Worm (Caenorhabditis elegans) whole organism, mixed stage, embryonic: ENCODE measurements around the gene F38E9.4.
A peak's percentile ranks its signal among the peaks of the same experiment; 100 is the strongest.

Experiments used
- M03D4.4 ChIP-seq: sonication (generic microtip); optimal IDR thresholded peaks from 2 replicates; lab custom pipeline; 2017; ENCODE audit warnings: mild to moderate bottlenecking, missing genetic modification characterization, missing compliant biosample characterization
- bed-3 ChIP-seq: fragments of 200-800 bp; sonication (Bioruptor generic); optimal IDR thresholded peaks from 3 replicates; lab custom pipeline; 2018; ENCODE audit warnings: mild to moderate bottlenecking, missing genetic modification characterization, moderate library complexity, missing compliant biosample characterization
- blmp-1 ChIP-seq: fragments of 150-350 bp; optimal IDR thresholded peaks from 2 replicates; lab custom pipeline; 2014; ENCODE audit warnings: missing biosample characterization, missing genetic modification characterization
- ceh-39 ChIP-seq: fragments of 150-350 bp; optimal IDR thresholded peaks from 2 replicates; lab custom pipeline; 2014; ENCODE audit warnings: missing biosample characterization, missing genetic modification characterization
- ceh-83 ChIP-seq: fragments of 200-800 bp; sonication (Bioruptor generic); optimal IDR thresholded peaks from 2 replicates; lab custom pipeline; 2018; ENCODE audit warnings: mild to moderate bottlenecking, missing genetic modification characterization, missing compliant biosample characterization
- ces-1 ChIP-seq: fragments of 150-350 bp; optimal IDR thresholded peaks from 2 replicates; lab custom pipeline; 2014; ENCODE audit warnings: missing biosample characterization, missing genetic modification reagents, missing genetic modification characterization
- cnd-1 ChIP-seq: fragments of 200-800 bp; sonication (Bioruptor generic); optimal IDR thresholded peaks from 2 replicates; lab custom pipeline; 2018; ENCODE audit warnings: mild to moderate bottlenecking, missing genetic modification characterization, missing compliant biosample characterization
- elt-1 ChIP-seq: sonication (generic microtip); optimal IDR thresholded peaks from 2 replicates; lab custom pipeline; 2017; ENCODE audit warnings: missing genetic modification characterization, mild to moderate bottlenecking, missing compliant biosample characterization, antibody characterized with exemption, moderate library complexity, borderline replicate concordance; ENCODE audit not compliant: insufficient read depth
- flh-1 ChIP-seq: fragments of 200-800 bp; sonication (Bioruptor generic); optimal IDR thresholded peaks from 2 replicates; lab custom pipeline; 2018; ENCODE audit warnings: mild to moderate bottlenecking, missing genetic modification characterization, moderate library complexity, missing compliant biosample characterization
- ham-2 ChIP-seq: fragments of 200-800 bp; sonication (Bioruptor generic); optimal IDR thresholded peaks from 2 replicates; lab custom pipeline; 2018; ENCODE audit warnings: mild to moderate bottlenecking, missing genetic modification characterization, missing compliant biosample characterization
- hlh-1 ChIP-seq: fragments of 150-350 bp; optimal IDR thresholded peaks from 2 replicates; lab custom pipeline; 2014; ENCODE audit warnings: missing biosample characterization, missing genetic modification reagents, missing genetic modification characterization
- lin-13 ChIP-seq: fragments of 150-350 bp; optimal IDR thresholded peaks from 2 replicates; lab custom pipeline; 2014; ENCODE audit warnings: missing biosample characterization, missing genetic modification characterization
- lin-32 ChIP-seq: fragments of 200-800 bp; sonication (Bioruptor generic); optimal IDR thresholded peaks from 2 replicates; lab custom pipeline; 2018; ENCODE audit warnings: mild to moderate bottlenecking, missing genetic modification characterization, missing compliant biosample characterization
- lsy-2 ChIP-seq: fragments of 150-350 bp; optimal IDR thresholded peaks from 2 replicates; lab custom pipeline; 2014; ENCODE audit warnings: missing biosample characterization, missing genetic modification characterization
- nhr-12 ChIP-seq: fragments of 150-350 bp; optimal IDR thresholded peaks from 2 replicates; lab custom pipeline; 2014; ENCODE audit warnings: missing biosample characterization, missing genetic modification characterization
- nhr-2 ChIP-seq: fragments of 150-350 bp; optimal IDR thresholded peaks from 2 replicates; lab custom pipeline; 2014; ENCODE audit warnings: missing biosample characterization, missing genetic modification characterization
- nhr-237 ChIP-seq: fragments of 150-350 bp; optimal IDR thresholded peaks from 2 replicates; lab custom pipeline; 2014; ENCODE audit warnings: missing biosample characterization, missing genetic modification characterization
- nhr-76 ChIP-seq: sonication (generic microtip); optimal IDR thresholded peaks from 2 replicates; lab custom pipeline; 2017; ENCODE audit warnings: missing biosample characterization, missing genetic modification characterization
- pha-4 ChIP-seq: fragments of 150-350 bp; optimal IDR thresholded peaks from 2 replicates; lab custom pipeline; 2018; ENCODE audit warnings: missing biosample characterization, missing genetic modification reagents, missing genetic modification characterization
- snpc-4 ChIP-seq: fragments of 150-350 bp; optimal IDR thresholded peaks from 2 replicates; lab custom pipeline; 2014; ENCODE audit warnings: missing biosample characterization, missing genetic modification characterization
- sptf-1 ChIP-seq: sonication (generic microtip); optimal IDR thresholded peaks from 2 replicates; lab custom pipeline; 2017; ENCODE audit warnings: mild to moderate bottlenecking, missing genetic modification characterization, moderate library complexity, missing compliant biosample characterization
- tbx-8 ChIP-seq: fragments of 200-800 bp; sonication (Bioruptor generic); optimal IDR thresholded peaks from 2 replicates; lab custom pipeline; 2018; ENCODE audit warnings: mild to moderate bottlenecking, missing genetic modification characterization, moderate library complexity, missing compliant biosample characterization
- unc-120 ChIP-seq: sonication (generic microtip); optimal IDR thresholded peaks from 2 replicates; lab custom pipeline; 2017; ENCODE audit warnings: missing genetic modification characterization, missing compliant biosample characterization; ENCODE audit not compliant: poor library complexity, severe bottlenecking
- unc-39 ChIP-seq: fragments of 150-350 bp; optimal IDR thresholded peaks from 2 replicates; lab custom pipeline; 2014; ENCODE audit warnings: missing biosample characterization, missing genetic modification characterization
- unc-62 ChIP-seq: fragments of 150-350 bp; optimal IDR thresholded peaks from 2 replicates; lab custom pipeline; 2014; ENCODE audit warnings: missing biosample characterization, missing genetic modification reagents, missing genetic modification characterization
- zip-8 ChIP-seq: fragments of 150-350 bp; optimal IDR thresholded peaks from 2 replicates; lab custom pipeline; 2014; ENCODE audit warnings: missing biosample characterization, missing genetic modification characterization
- ztf-11 ChIP-seq: fragments of 150-350 bp; optimal IDR thresholded peaks from 2 replicates; lab custom pipeline; 2014; ENCODE audit warnings: missing biosample characterization, missing genetic modification characterization

The F38E9.4 gene

DNA sequence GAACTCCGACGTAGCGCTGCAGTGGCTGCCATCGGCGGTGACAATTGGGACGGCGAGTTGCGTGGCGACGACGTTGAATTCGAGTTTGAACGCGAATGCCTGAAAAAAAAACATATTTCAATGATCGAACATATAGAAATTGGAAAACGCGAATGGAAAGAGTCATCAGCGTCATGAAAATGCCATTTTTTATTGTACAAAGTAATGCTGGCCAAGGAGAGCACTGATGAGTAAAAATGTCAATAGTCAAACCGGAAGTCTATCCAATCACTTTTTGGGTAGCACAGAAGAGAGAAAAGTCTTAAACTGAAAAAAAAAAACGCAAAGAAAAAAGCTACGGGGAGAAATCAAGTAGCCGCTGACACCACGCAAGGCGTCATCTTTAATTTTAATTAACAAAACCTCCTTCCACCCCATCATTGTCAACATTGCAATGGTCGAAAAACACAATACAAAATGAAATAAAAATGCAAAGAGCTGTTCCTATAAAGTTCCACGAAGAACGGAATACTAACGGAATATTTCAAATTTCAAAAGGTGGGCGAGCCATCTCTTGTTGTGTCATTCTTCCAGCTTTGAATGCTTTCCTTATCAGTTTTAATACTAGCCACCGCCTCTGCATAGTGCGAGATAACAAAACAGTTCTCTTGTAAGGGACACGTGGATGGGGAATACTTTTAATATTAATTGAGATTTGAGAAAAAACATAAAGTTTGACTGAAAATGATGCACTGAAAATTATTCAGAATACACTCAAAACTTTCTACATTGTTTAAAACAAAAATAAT lies 38.3 kb upstream of the F38E9.4 start:
- TF ChIP-seq cnd-1 (tag; lab: Kevin White, UChicago): no peak
- TF ChIP-seq snpc-4 (tag; lab: Kevin White, UChicago): no peak
- no peak for TF ChIP-seq lin-32 (GFP tag; lab: Kevin White, UChicago)
- TF ChIP-seq ceh-39: no peak
- TF ChIP-seq unc-39 (tag; lab: Kevin White, UChicago): no peak
- TF ChIP-seq ham-2 (GFP tag; lab: Kevin White, UChicago): no peak
- TF ChIP-seq ceh-83: no peak
- TF ChIP-seq bed-3 (GFP tag; lab: Kevin White, UChicago): no peak
- no peak for TF ChIP-seq blmp-1 (tag; lab: Kevin White, UChicago)
- TF ChIP-seq nhr-12 (tag; lab: Kevin White, UChicago): no peak

- TF ChIP-seq sptf-1 (tag; lab: Kevin White, UChicago) (peak; percentile 54), pha-4 (tag; lab: Kevin White, UChicago) (no peak), nhr-237 (tag; lab: Kevin White, UChicago) (no peak), ham-2 (GFP tag; lab: Kevin White, UChicago) (peak; percentile 60), bed-3 (GFP tag; lab: Kevin White, UChicago) (no peak), M03D4.4 (tag; lab: Kevin White, UChicago) (peak; percentile 9), flh-1 (no peak), nhr-2 (tag; lab: Kevin White, UChicago) (peak; percentile 94), elt-1 (tag; lab: Kevin White, UChicago) (peak; percentile 8), zip-8 (tag; lab: Kevin White, UChicago) (peak; percentile 25), cnd-1 (tag; lab: Kevin White, UChicago) (peak; percentile 21)
- TF ChIP-seq, all 35 proteins: peak for 7
Measured at ce11 chrX:16414572-16414971, 37.2 kb upstream of the F38E9.4 start.

DNA sequence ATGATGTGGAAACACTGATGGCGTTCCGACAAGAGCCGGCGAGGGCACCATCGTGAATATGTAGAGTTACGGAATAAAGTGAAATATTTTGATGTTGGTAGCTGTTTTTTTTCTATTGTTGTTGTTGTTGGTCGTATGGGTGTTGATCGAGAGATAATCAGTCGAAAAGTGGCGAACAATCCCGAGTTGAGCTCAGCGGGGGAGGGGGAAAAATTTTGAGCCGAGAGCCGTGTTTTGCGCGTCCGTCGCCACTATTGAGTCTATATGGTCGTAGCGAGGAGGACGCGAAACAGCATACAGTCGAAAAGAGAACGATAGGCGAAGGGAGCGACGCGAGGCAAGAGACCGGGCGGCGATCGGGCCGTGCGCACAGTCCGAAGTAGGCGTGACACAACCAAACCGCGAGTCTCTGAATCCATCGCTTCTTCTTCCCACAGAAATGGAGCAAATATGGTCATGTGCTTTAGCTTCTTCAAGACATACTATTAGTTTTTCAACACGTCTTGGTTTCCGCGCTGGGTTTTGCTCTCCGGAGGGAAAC lies 34.9 kb upstream of the F38E9.4 start, which contains the start of gene eat-17:
TSS of gene eat-17 (minus strand) at position 51 of the 541 bp plus-strand sequence.
- TF ChIP-seq flh-1: no peak
- TF ChIP-seq unc-120 (tag; lab: Kevin White, UChicago): no peak
- no peak for TF ChIP-seq hlh-1 (tag; lab: Kevin White, UChicago)
- no peak for TF ChIP-seq nhr-12 (tag; lab: Kevin White, UChicago)
- no peak for TF ChIP-seq tbx-8 (GFP tag; lab: Kevin White, UChicago)
- TF ChIP-seq nhr-237 (tag; lab: Kevin White, UChicago): no peak
- no peak for TF ChIP-seq cnd-1 (tag; lab: Kevin White, UChicago)
- no peak for TF ChIP-seq ceh-39
- TF ChIP-seq ztf-11 (tag; lab: Kevin White, UChicago): no peak
- TF ChIP-seq ham-2 (GFP tag; lab: Kevin White, UChicago): no peak
- TF ChIP-seq unc-62 (GFP tag; lab: Kevin White, UChicago): no peak
- no peak for TF ChIP-seq nhr-76
- no peak for TF ChIP-seq ces-1 (GFP tag; lab: Kevin White, UChicago)
- no peak for TF ChIP-seq unc-39 (tag; lab: Kevin White, UChicago)
- TF ChIP-seq lsy-2 (tag; lab: Kevin White, UChicago): no peak

- no peak for TF ChIP-seq lin-13
- no peak for TF ChIP-seq nhr-2 (tag; lab: Kevin White, UChicago)
Measured at ce11 chrX:16418396-16418795, 33.3 kb upstream of the F38E9.4 start.

ce11 chrX:16432143-16432542 lies 19.6 kb upstream of the F38E9.4 start, which contains the start of gene F38E9.6:
Gene F38E9.6, plus strand, starts transcription at chrX:16432443.
- no peak for TF ChIP-seq elt-1 (tag; lab: Kevin White, UChicago)

- no peak for TF ChIP-seq flh-1
- no peak for TF ChIP-seq nhr-76
- no peak for TF ChIP-seq lsy-2 (tag; lab: Kevin White, UChicago)
- TF ChIP-seq blmp-1 (tag; lab: Kevin White, UChicago): no peak
- no peak for TF ChIP-seq M03D4.4 (tag; lab: Kevin White, UChicago)
Measured at ce11 chrX:16440949-16441348, 10.8 kb upstream of the F38E9.4 start.
